Fruit fly (Drosophila melanogaster): ENCODE measurements around the gene CadN.

DNA sequence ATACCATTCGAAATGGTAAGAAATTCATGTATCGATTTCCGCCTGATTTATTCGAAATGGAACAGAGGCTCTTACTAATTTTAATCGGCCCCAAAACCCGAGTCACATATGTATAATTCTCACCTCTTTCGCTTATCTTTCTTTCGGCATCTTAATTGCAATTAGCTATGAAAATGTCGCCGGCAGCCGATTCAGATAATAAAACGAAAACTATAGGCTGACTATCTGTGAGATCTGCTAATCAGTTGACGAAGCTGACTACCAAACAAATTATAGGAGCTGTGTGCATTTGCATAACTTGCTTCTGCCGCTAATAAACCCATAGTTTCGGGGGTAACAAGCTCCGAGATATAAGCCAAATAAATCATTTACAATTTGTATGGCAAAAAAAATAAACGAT is 37.0 kb downstream of the CadN start:
- TF ChIP-seq psq (optimal IDR thresholded peaks at IDR 0.05) (no peak), pan (optimal IDR thresholded peaks at IDR 0.05) (no peak), CG8478 (optimal IDR thresholded peaks at IDR 0.05) (no peak), Dll (optimal IDR thresholded peaks at IDR 0.05) (no peak), EcR (GFP tag; optimal IDR thresholded peaks at IDR 0.05) (no peak)

Data from whole organism.